Fruit fly (Drosophila melanogaster) whole organism, embryonic: ENCODE results near the gene CG8372.

Source experiments
- Adf1 ChIP-seq: fragments of 200-800 bp; sonication (Bioruptor generic); IDR thresholded peaks from 2 replicates; pipeline ENCODE4 v1.3.6; 2022; ENCODE audit warnings: missing biosample characterization, missing genetic modification characterization
- BtbVII ChIP-seq: fragments of 200-800 bp; sonication (Bioruptor generic); optimal IDR thresholded peaks from 3 replicates; lab custom pipeline; 2017; ENCODE audit warnings: missing biosample characterization, mild to moderate bottlenecking, missing genetic modification characterization
- CG10431 ChIP-seq: fragments of 200-800 bp; sonication (Bioruptor generic); optimal IDR thresholded peaks from 3 replicates; lab custom pipeline; 2018; ENCODE audit warnings: missing biosample characterization, mild to moderate bottlenecking, missing genetic modification characterization
- CG10543 ChIP-seq: fragments of 200-800 bp; sonication (Bioruptor generic); optimal IDR thresholded peaks from 3 replicates; lab custom pipeline; 2017; ENCODE audit warnings: missing biosample characterization, mild to moderate bottlenecking, missing genetic modification characterization, moderate library complexity
- CG10959 ChIP-seq: fragments of 200-800 bp; sonication (Bioruptor generic); IDR thresholded peaks from 2 replicates; pipeline ENCODE4 v1.3.6; 2022; ENCODE audit warnings: missing biosample characterization, missing genetic modification characterization
- CG13287 ChIP-seq: fragments of 200-800 bp; sonication (Bioruptor generic); IDR thresholded peaks from 2 replicates; pipeline ENCODE4 v1.3.6; 2022; ENCODE audit warnings: missing biosample characterization, missing genetic modification characterization; ENCODE audit not compliant: partially characterized antibody
- CG13894 ChIP-seq: fragments of 200-800 bp; sonication (Bioruptor generic); optimal IDR thresholded peaks from 3 replicates; lab custom pipeline; 2018; ENCODE audit warnings: missing biosample characterization, mild to moderate bottlenecking, missing genetic modification characterization, moderate library complexity
- CG14050 ChIP-seq: fragments of 200-800 bp; sonication (Bioruptor generic); IDR thresholded peaks from 3 replicates; pipeline ENCODE4 v1.3.6; 2022; ENCODE audit warnings: missing biosample characterization, missing genetic modification characterization
- CG16779 ChIP-seq: fragments of 200-800 bp; sonication (Bioruptor generic); IDR thresholded peaks from 2 replicates; pipeline ENCODE4 v1.3.6; 2022; ENCODE audit warnings: missing biosample characterization, missing genetic modification characterization
- CG17186 ChIP-seq: fragments of 200-800 bp; sonication (Bioruptor generic); optimal IDR thresholded peaks from 3 replicates; lab custom pipeline; 2017; ENCODE audit warnings: missing biosample characterization, missing genetic modification reagents, missing genetic modification characterization
- CG2120 ChIP-seq: fragments of 200-800 bp; sonication (Bioruptor generic); optimal IDR thresholded peaks from 3 replicates; lab custom pipeline; 2016; ENCODE audit warnings: missing biosample characterization, missing genetic modification characterization
- CG32772 ChIP-seq: fragments of 200-800 bp; sonication (Bioruptor generic); IDR thresholded peaks from 2 replicates; pipeline ENCODE4 v1.3.6; 2022; ENCODE audit warnings: missing biosample characterization, missing genetic modification characterization
- CG33213 ChIP-seq: fragments of 200-800 bp; sonication (Bioruptor generic); optimal IDR thresholded peaks from 3 replicates; lab custom pipeline; 2016; ENCODE audit warnings: missing biosample characterization, missing genetic modification characterization
- CG4404 ChIP-seq: fragments of 200-800 bp; sonication (Bioruptor generic); IDR thresholded peaks from 2 replicates; pipeline ENCODE4 v1.3.6; 2022; ENCODE audit warnings: missing biosample characterization, missing genetic modification characterization
- CG5953 ChIP-seq: fragments of 200-800 bp; sonication (Bioruptor generic); IDR thresholded peaks from 2 replicates; pipeline ENCODE4 v1.3.6; 2022; ENCODE audit warnings: missing biosample characterization, missing genetic modification characterization
- CG6272 ChIP-seq: fragments of 200-800 bp; sonication (Bioruptor generic); IDR thresholded peaks from 2 replicates; pipeline ENCODE4 v1.3.6; 2022; ENCODE audit warnings: missing biosample characterization, missing genetic modification characterization
- CG6791 ChIP-seq: fragments of 200-800 bp; sonication (Bioruptor generic); IDR thresholded peaks from 3 replicates; pipeline ENCODE4 v1.3.6; 2022; ENCODE audit warnings: missing biosample characterization, missing genetic modification characterization; ENCODE audit not compliant: partially characterized antibody
- CG6854 ChIP-seq: fragments of 200-800 bp; sonication (Bioruptor generic); optimal IDR thresholded peaks from 3 replicates; lab custom pipeline; 2017; ENCODE audit warnings: missing biosample characterization, mild to moderate bottlenecking, missing genetic modification characterization
- Deaf1 ChIP-seq: fragments of 200-800 bp; optimal IDR thresholded peaks from 3 replicates; lab custom pipeline; 2019; ENCODE audit warnings: missing biosample characterization, mild to moderate bottlenecking, missing genetic modification characterization, moderate library complexity
- Drgx ChIP-seq: fragments of 200-800 bp; sonication (Bioruptor generic); IDR thresholded peaks from 2 replicates; pipeline ENCODE4 v1.3.6; 2022; ENCODE audit warnings: missing biosample characterization, missing genetic modification characterization
- E2f1 ChIP-seq: fragments of 200-800 bp; sonication (Bioruptor generic); IDR thresholded peaks from 2 replicates; pipeline ENCODE4 v1.3.6; 2022; ENCODE audit warnings: missing biosample characterization, missing genetic modification characterization
- Fer2 ChIP-seq: fragments of 200-800 bp; sonication (Bioruptor generic); optimal IDR thresholded peaks from 2 replicates; lab custom pipeline; 2018; ENCODE audit warnings: missing biosample characterization, mild to moderate bottlenecking, missing genetic modification characterization, moderate library complexity
- MBD-R2 ChIP-seq: fragments of 200-800 bp; sonication (Bioruptor generic); IDR thresholded peaks from 2 replicates; pipeline ENCODE4 v1.3.6; 2022; ENCODE audit warnings: missing biosample characterization, missing genetic modification characterization
- MESR4 ChIP-seq: fragments of 200-800 bp; sonication (Bioruptor generic); optimal IDR thresholded peaks from 2 replicates; lab custom pipeline; 2018; ENCODE audit warnings: missing biosample characterization, mild to moderate bottlenecking, missing genetic modification characterization, moderate library complexity
- Med ChIP-seq: fragments of 200-800 bp; sonication (Bioruptor generic); peaks from one replicate; lab custom pipeline; 2016; ENCODE audit warnings: missing biosample characterization, missing genetic modification characterization, mild to moderate bottlenecking, inconsistent platforms, moderate library complexity
- Mrtf ChIP-seq: fragments of 200-800 bp; sonication (Bioruptor generic); IDR thresholded peaks from 3 replicates; pipeline ENCODE4 v1.3.6; 2022; ENCODE audit warnings: missing biosample characterization, missing genetic modification characterization
- Rfx ChIP-seq: fragments of 200-800 bp; sonication (Bioruptor generic); IDR thresholded peaks from 2 replicates; pipeline ENCODE4 v1.3.6; 2022; ENCODE audit warnings: missing biosample characterization, missing genetic modification characterization
- Sry-δ ChIP-seq: fragments of 200-800 bp; sonication (Bioruptor generic); optimal IDR thresholded peaks from 2 replicates; lab custom pipeline; 2016; ENCODE audit warnings: missing biosample characterization, missing genetic modification characterization
- Trl ChIP-seq, 3 experiments: fragments of >200 bp in 2 of 3; fragments of 200-800 bp in 1 of 3; sonication (Bioruptor generic) in 1 of 3; optimal IDR thresholded peaks; 2 replicates in 1 of 3; 3 replicates in 2 of 3; lab custom pipeline; 2016 to 2017; ENCODE audit warnings: missing biosample characterization in 1 of 3, missing genetic modification characterization in 1 of 3
- ase ChIP-seq: fragments of 200-800 bp; sonication (Bioruptor generic); IDR thresholded peaks from 3 replicates; pipeline ENCODE4 v1.3.6; 2022; ENCODE audit warnings: missing biosample characterization, missing genetic modification characterization
- bab2 ChIP-seq: fragments of 200-800 bp; sonication (Bioruptor generic); optimal IDR thresholded peaks from 2 replicates; lab custom pipeline; 2016; ENCODE audit warnings: missing biosample characterization, missing genetic modification characterization
- dmrt11E ChIP-seq: fragments of 200-800 bp; sonication (Bioruptor generic); optimal IDR thresholded peaks from 3 replicates; lab custom pipeline; 2018; ENCODE audit warnings: missing biosample characterization, mild to moderate bottlenecking, missing genetic modification characterization, moderate library complexity
- emc ChIP-seq: fragments of 200-800 bp; sonication (Bioruptor generic); optimal IDR thresholded peaks from 2 replicates; lab custom pipeline; 2016; ENCODE audit warnings: missing biosample characterization, missing genetic modification characterization
- exex ChIP-seq: fragments of 200-800 bp; sonication (Bioruptor generic); optimal IDR thresholded peaks from 4 replicates; lab custom pipeline; 2018; ENCODE audit warnings: missing biosample characterization, mild to moderate bottlenecking, missing genetic modification characterization, moderate library complexity
- fd3F ChIP-seq: fragments of 200-800 bp; sonication (Bioruptor generic); optimal IDR thresholded peaks from 2 replicates; lab custom pipeline; 2018; ENCODE audit warnings: missing biosample characterization, mild to moderate bottlenecking, missing genetic modification characterization, moderate library complexity
- gcm2 ChIP-seq: fragments of 200-800 bp; sonication (Bioruptor generic); optimal IDR thresholded peaks from 2 replicates; lab custom pipeline; 2016; ENCODE audit warnings: missing biosample characterization, missing genetic modification characterization
- inv ChIP-seq: fragments of 200-800 bp; sonication (Bioruptor generic); IDR thresholded peaks from 2 replicates; pipeline ENCODE4 v1.3.6; 2022; ENCODE audit warnings: missing biosample characterization, missing genetic modification characterization; ENCODE audit not compliant: partially characterized antibody
- mirr ChIP-seq: fragments of 200-800 bp; sonication (Bioruptor generic); optimal IDR thresholded peaks from 3 replicates; lab custom pipeline; 2018; ENCODE audit warnings: missing biosample characterization, mild to moderate bottlenecking, missing genetic modification characterization
- mld ChIP-seq: fragments of 200-800 bp; sonication (Bioruptor generic); IDR thresholded peaks from 3 replicates; pipeline ENCODE4 v1.3.6; 2022; ENCODE audit warnings: missing biosample characterization, missing genetic modification characterization; ENCODE audit not compliant: partially characterized antibody
- nmo ChIP-seq: fragments of 200-800 bp; sonication (Bioruptor generic); optimal IDR thresholded peaks from 2 replicates; lab custom pipeline; 2018; ENCODE audit warnings: missing biosample characterization, mild to moderate bottlenecking, missing genetic modification characterization, moderate library complexity
- row ChIP-seq: fragments of 200-800 bp; sonication (Bioruptor generic); IDR thresholded peaks from 3 replicates; pipeline ENCODE4 v1.3.6; 2022; ENCODE audit warnings: missing biosample characterization, missing genetic modification characterization
- sens ChIP-seq: fragments of 200-800 bp; sonication (Bioruptor generic); peaks from one replicate; lab custom pipeline; 2016; ENCODE audit warnings: missing biosample characterization, missing genetic modification characterization
- seq ChIP-seq: fragments of 200-800 bp; sonication (Bioruptor generic); IDR thresholded peaks from 2 replicates; pipeline ENCODE4 v1.3.6; 2022; ENCODE audit warnings: missing biosample characterization, missing genetic modification characterization
- sna ChIP-seq: fragments of 200-800 bp; sonication (Bioruptor generic); IDR thresholded peaks from 2 replicates; pipeline ENCODE4 v1.3.6; 2022; ENCODE audit warnings: missing biosample characterization, missing genetic modification characterization; ENCODE audit not compliant: partially characterized antibody
- stc ChIP-seq: fragments of 200-800 bp; sonication (Bioruptor generic); IDR thresholded peaks from 2 replicates; pipeline ENCODE4 v1.3.6; 2022; ENCODE audit warnings: missing biosample characterization, missing genetic modification characterization
- sug ChIP-seq: fragments of 200-800 bp; optimal IDR thresholded peaks from 2 replicates; lab custom pipeline; 2019; ENCODE audit warnings: missing biosample characterization, mild to moderate bottlenecking, missing genetic modification characterization, moderate library complexity
- tgo ChIP-seq: fragments of 200-800 bp; sonication (Bioruptor generic); IDR thresholded peaks from 3 replicates; pipeline ENCODE4 v1.3.6; 2022; ENCODE audit warnings: missing biosample characterization, missing genetic modification characterization
- zfh1 ChIP-seq: fragments of 200-800 bp; sonication (Bioruptor generic); IDR thresholded peaks from 3 replicates; pipeline ENCODE4 v1.3.6; 2022; ENCODE audit warnings: missing biosample characterization, missing genetic modification characterization

Gene CG8372

DNA sequence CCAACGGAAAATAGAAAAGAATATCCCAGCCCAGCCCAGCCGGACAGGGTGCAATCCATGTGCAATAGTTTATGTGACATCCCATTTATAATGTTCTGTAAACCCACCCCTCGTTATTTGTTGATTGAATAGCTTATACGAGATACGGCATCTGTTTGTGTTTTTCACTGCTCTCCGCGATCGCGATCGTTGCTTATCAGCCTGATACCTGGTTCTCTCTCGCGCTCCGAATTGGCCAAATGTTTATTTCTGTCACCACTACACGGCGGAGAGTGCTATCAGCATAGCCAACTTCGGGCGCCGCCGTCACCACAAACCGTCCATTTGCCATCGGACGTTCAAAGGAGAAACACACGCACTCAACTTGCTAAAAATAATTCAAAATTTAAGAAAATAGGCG lies 1.3 kb upstream of the CG8372 start, which contains the start of gene CG8353 (continued):
- TF ChIP-seq CG2120 (GFP tag; lab: Kevin White, UChicago) (peak; percentile 12), seq (GFP tag; lab: Robert Waterston, UW) (0 out of 2 replicates have a peak, but pooled peaks have one; percentile 30), gcm2 (no peak), Fer2 (no peak), MBD-R2 (GFP tag; lab: Robert Waterston, UW) (0 out of 2 replicates have a peak, but pooled peaks have one; percentile 23), CG5953 (GFP tag; lab: Robert Waterston, UW) (no peak), CG13287 (GFP tag; lab: Robert Waterston, UW) (0 out of 2 replicates have a peak, but pooled peaks have one; percentile 20), Drgx (GFP tag; lab: Robert Waterston, UW) (peak; percentile 15; the same call in 1 of the 2 replicates), Med (GFP tag; lab: Kevin White, UChicago) (peak; percentile 50), sens (GFP tag; lab: Kevin White, UChicago) (no peak), sug (peak; percentile 32), mld (no peak), tgo (GFP tag; lab: Robert Waterston, UW) (no peak), Mrtf (GFP tag; lab: Robert Waterston, UW) (no peak), nmo (GFP tag; lab: Kevin White, UChicago) (no peak), row (GFP tag; lab: Robert Waterston, UW) (0 out of 3 replicates have a peak, but pooled peaks have one; percentile 6), CG16779 (GFP tag; lab: Robert Waterston, UW) (no peak), stc (no peak), MESR4 (GFP tag; lab: Kevin White, UChicago) (peak; percentile 28), BtbVII (no peak), emc (GFP tag; lab: Kevin White, UChicago) (no peak), Sry-δ (GFP tag; lab: Kevin White, UChicago) (peak; percentile 1), CG32772 (GFP tag; lab: Robert Waterston, UW) (no peak), E2f1 (GFP tag; lab: Robert Waterston, UW) (no peak), CG6272 (GFP tag; lab: Robert Waterston, UW) (no peak), zfh1 (GFP tag; lab: Robert Waterston, UW) (0 out of 3 replicates have a peak, but pooled peaks have one; percentile 50), inv (GFP tag; lab: Robert Waterston, UW) (no peak), Adf1 (GFP tag; lab: Robert Waterston, UW) (peak; percentile 42; the same call in 1 of the 2 replicates), ase (GFP tag; lab: Robert Waterston, UW) (no peak), CG10959 (GFP tag; lab: Robert Waterston, UW) (no peak), CG17186 (GFP tag; lab: Kevin White, UChicago) (no peak), CG14050 (GFP tag; lab: Robert Waterston, UW) (no peak), mirr (peak; percentile 80), CG33213 (GFP tag; lab: Kevin White, UChicago) (no peak), dmrt11E (tag; lab: Kevin White, UChicago) (no peak), CG6791 (GFP tag; lab: Robert Waterston, UW) (no peak), CG10431 (no peak), exex (tag; lab: Kevin White, UChicago) (peak; percentile 52), bab2 (GFP tag; lab: Kevin White, UChicago) (no peak), Trl (optimal IDR thresholded peaks at IDR 0.05; lab: Kevin White, UChicago) (peak in 1 of 2 experiments; percentile 62), Trl (GFP tag; optimal IDR thresholded peaks at IDR 0.05; lab: Kevin White, UChicago) (no peak), Deaf1 (tag; lab: Kevin White, UChicago) (peak; percentile 83), CG13894 (tag; lab: Kevin White, UChicago) (no peak), CG6854 (GFP tag; lab: Kevin White, UChicago) (peak; percentile 27), sna (GFP tag; lab: Robert Waterston, UW) (no peak), fd3F (no peak), CG4404 (no peak), CG10543 (GFP tag; lab: Kevin White, UChicago) (peak; percentile 30), Rfx (GFP tag; lab: Robert Waterston, UW) (no peak; the same call in 1 of the 2 replicates)
- TF ChIP-seq, all 482 proteins: peak for 25
